Worm (Caenorhabditis elegans): ENCODE results near the gene F13E9.13.

DNA sequence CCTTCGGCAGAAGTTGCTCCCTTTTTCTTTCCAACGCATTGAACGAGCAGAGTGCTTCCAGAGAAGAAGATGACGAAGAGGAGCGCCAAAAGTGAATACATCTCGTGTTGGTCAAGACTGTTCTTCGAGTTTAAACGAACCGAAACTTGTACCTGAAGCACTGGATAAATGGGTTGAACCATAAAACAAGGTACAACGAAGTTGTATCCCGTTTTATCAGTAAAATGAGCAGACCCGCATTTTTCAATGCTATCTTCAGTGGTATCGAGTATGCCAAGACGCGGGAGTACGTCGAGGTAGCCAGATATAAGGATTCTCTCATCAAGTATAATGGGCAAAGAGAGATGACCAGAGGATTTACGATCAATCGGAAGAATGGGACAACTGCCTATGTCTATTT lies 5.9 kb downstream of the F13E9.13 start, which contains the start of gene F13E9.16:
- no peak for TF ChIP-seq ceh-82 (tag; optimal IDR thresholded peaks at IDR 0.05)
- TF ChIP-seq lir-3 (tag; optimal IDR thresholded peaks at IDR 0.05; ENCODE audit: poor library complexity): no peak
- TF ChIP-seq jun-1 (tag; optimal IDR thresholded peaks at IDR 0.05): no peak
- no peak for TF ChIP-seq lin-39 (tag; optimal IDR thresholded peaks at IDR 0.05)
- TF ChIP-seq ztf-11 (tag; optimal IDR thresholded peaks at IDR 0.05): no peak
- TF ChIP-seq egl-27 (tag; optimal IDR thresholded peaks at IDR 0.05): no peak
- TF ChIP-seq snpc-4 (tag; optimal IDR thresholded peaks at IDR 0.05): no peak
- TF ChIP-seq efl-3 (GFP tag; optimal IDR thresholded peaks at IDR 0.05): no peak
